Fruit fly (Drosophila melanogaster) whole organism, embryonic: ENCODE results near the gene ball.

ENCODE experiments used
- Asciz ChIP-seq: fragments of 200-800 bp; sonication (Bioruptor generic); optimal IDR thresholded peaks from 2 replicates; lab custom pipeline; 2017; ENCODE audit warnings: missing biosample characterization, mild to moderate bottlenecking, missing genetic modification characterization, missing genetic modification reagents
- Blimp-1 ChIP-seq: fragments of 200-800 bp; sonication (Bioruptor generic); optimal IDR thresholded peaks from 3 replicates; lab custom pipeline; 2018; ENCODE audit warnings: missing biosample characterization, missing genetic modification characterization, mild to moderate bottlenecking, moderate library complexity, missing genetic modification reagents
- BtbVII ChIP-seq: fragments of 200-800 bp; sonication (Bioruptor generic); optimal IDR thresholded peaks from 3 replicates; lab custom pipeline; 2017; ENCODE audit warnings: missing biosample characterization, mild to moderate bottlenecking, missing genetic modification characterization
- CG10147 ChIP-seq: fragments of 200-800 bp; sonication (Bioruptor generic); optimal IDR thresholded peaks from 2 replicates; lab custom pipeline; 2019; ENCODE audit warnings: missing biosample characterization, mild to moderate bottlenecking, missing genetic modification characterization, moderate library complexity
- CG10654 ChIP-seq: fragments of 200-800 bp; sonication (Bioruptor generic); optimal IDR thresholded peaks from 2 replicates; lab custom pipeline; 2016; ENCODE audit warnings: missing biosample characterization, missing genetic modification characterization
- CG12744 ChIP-seq: fragments of 200-800 bp; sonication (Bioruptor generic); optimal IDR thresholded peaks from 2 replicates; lab custom pipeline; 2016; ENCODE audit warnings: missing biosample characterization, missing genetic modification characterization
- CG16815 ChIP-seq: fragments of 200-800 bp; sonication (Bioruptor generic); optimal IDR thresholded peaks from 3 replicates; lab custom pipeline; 2017; ENCODE audit warnings: missing biosample characterization, mild to moderate bottlenecking, missing genetic modification characterization
- CG18599 ChIP-seq: fragments of 200-800 bp; sonication (Bioruptor generic); optimal IDR thresholded peaks from 3 replicates; lab custom pipeline; 2017; ENCODE audit warnings: missing biosample characterization, missing genetic modification characterization, mild to moderate bottlenecking, moderate library complexity, missing genetic modification reagents
- CG2120 ChIP-seq: fragments of 200-800 bp; sonication (Bioruptor generic); optimal IDR thresholded peaks from 3 replicates; lab custom pipeline; 2016; ENCODE audit warnings: missing biosample characterization, missing genetic modification characterization
- CG32767 ChIP-seq: fragments of 200-800 bp; sonication (Bioruptor generic); IDR thresholded peaks from 2 replicates; pipeline ENCODE4 v1.3.6; 2022; ENCODE audit warnings: missing biosample characterization, missing genetic modification characterization
- CG33213 ChIP-seq: fragments of 200-800 bp; sonication (Bioruptor generic); optimal IDR thresholded peaks from 3 replicates; lab custom pipeline; 2016; ENCODE audit warnings: missing biosample characterization, missing genetic modification characterization
- CG34376 ChIP-seq: fragments of 200-800 bp; sonication (Bioruptor generic); optimal IDR thresholded peaks from 2 replicates; lab custom pipeline; 2018; ENCODE audit warnings: missing biosample characterization, mild to moderate bottlenecking, missing genetic modification characterization
- CG42726 ChIP-seq: fragments of 200-800 bp; sonication (Bioruptor generic); IDR thresholded peaks from 2 replicates; pipeline ENCODE4 v1.3.6; 2022; ENCODE audit warnings: missing biosample characterization, missing genetic modification characterization; ENCODE audit not compliant: partially characterized antibody
- CG4707 ChIP-seq: fragments of 200-800 bp; sonication (Bioruptor generic); optimal IDR thresholded peaks from 2 replicates; lab custom pipeline; 2018; ENCODE audit warnings: missing biosample characterization, mild to moderate bottlenecking, missing genetic modification characterization, moderate library complexity
- CG6813 ChIP-seq: fragments of 200-800 bp; sonication (Bioruptor generic); optimal IDR thresholded peaks from 2 replicates; lab custom pipeline; 2017; ENCODE audit warnings: missing biosample characterization, missing genetic modification characterization, mild to moderate bottlenecking, moderate library complexity, missing genetic modification reagents
- CG6854 ChIP-seq: fragments of 200-800 bp; sonication (Bioruptor generic); optimal IDR thresholded peaks from 3 replicates; lab custom pipeline; 2017; ENCODE audit warnings: missing biosample characterization, mild to moderate bottlenecking, missing genetic modification characterization
- CG7556 ChIP-seq: fragments of 200-800 bp; sonication (Bioruptor generic); optimal IDR thresholded peaks from 2 replicates; lab custom pipeline; 2017; ENCODE audit warnings: missing biosample characterization, mild to moderate bottlenecking, missing genetic modification characterization
- CG7987 ChIP-seq: fragments of 200-800 bp; sonication (Bioruptor generic); optimal IDR thresholded peaks from 2 replicates; lab custom pipeline; 2018; ENCODE audit warnings: missing biosample characterization, mild to moderate bottlenecking, missing genetic modification characterization, moderate library complexity
- CG8924 ChIP-seq: fragments of 200-800 bp; optimal IDR thresholded peaks from 3 replicates; lab custom pipeline; 2019; ENCODE audit warnings: missing biosample characterization, mild to moderate bottlenecking, missing genetic modification characterization, moderate library complexity
- Dip2 ChIP-seq: fragments of 200-800 bp; sonication (Bioruptor generic); IDR thresholded peaks from 2 replicates; pipeline ENCODE4 v1.3.6; 2022; ENCODE audit warnings: missing biosample characterization, missing genetic modification characterization
- Fer3 ChIP-seq: fragments of 200-800 bp; sonication (Bioruptor generic); optimal IDR thresholded peaks from 2 replicates; lab custom pipeline; 2018; ENCODE audit warnings: missing biosample characterization, mild to moderate bottlenecking, missing genetic modification characterization, moderate library complexity
- Hmx ChIP-seq: fragments of 200-800 bp; sonication (Bioruptor generic); optimal IDR thresholded peaks from 2 replicates; lab custom pipeline; 2016; ENCODE audit warnings: missing biosample characterization, missing genetic modification characterization
- Lhr ChIP-seq: fragments of 200-800 bp; sonication (Bioruptor generic); optimal IDR thresholded peaks from 3 replicates; lab custom pipeline; 2017; ENCODE audit warnings: mild to moderate bottlenecking, missing biosample characterization, missing genetic modification reagents, missing genetic modification characterization
- Lim3 ChIP-seq: fragments of 200-800 bp; sonication (Bioruptor generic); IDR thresholded peaks from 2 replicates; pipeline ENCODE4 v1.3.6; 2022; ENCODE audit warnings: missing biosample characterization, missing genetic modification characterization
- MBD-R2 ChIP-seq: fragments of 200-800 bp; sonication (Bioruptor generic); IDR thresholded peaks from 2 replicates; pipeline ENCODE4 v1.3.6; 2022; ENCODE audit warnings: missing biosample characterization, missing genetic modification characterization
- Meics ChIP-seq: fragments of 200-800 bp; sonication (Bioruptor generic); optimal IDR thresholded peaks from 2 replicates; lab custom pipeline; 2017; ENCODE audit warnings: missing biosample characterization, mild to moderate bottlenecking, missing genetic modification characterization
- NC2β ChIP-seq: fragments of 200-800 bp; sonication (Bioruptor generic); optimal IDR thresholded peaks from 2 replicates; lab custom pipeline; 2016; ENCODE audit warnings: missing biosample characterization, missing genetic modification characterization
- NfI ChIP-seq: fragments of 200-800 bp; sonication (Bioruptor generic); optimal IDR thresholded peaks from 3 replicates; lab custom pipeline; 2018; ENCODE audit warnings: missing biosample characterization, mild to moderate bottlenecking, missing genetic modification characterization, moderate library complexity
- Rfx ChIP-seq: fragments of 200-800 bp; sonication (Bioruptor generic); IDR thresholded peaks from 2 replicates; pipeline ENCODE4 v1.3.6; 2022; ENCODE audit warnings: missing biosample characterization, missing genetic modification characterization
- Spps ChIP-seq: fragments of 200-800 bp; sonication (Bioruptor generic); optimal IDR thresholded peaks from 2 replicates; lab custom pipeline; 2018; ENCODE audit warnings: missing biosample characterization, mild to moderate bottlenecking, missing genetic modification characterization
- Trl ChIP-seq, 3 experiments: fragments of >200 bp in 2 of 3; fragments of 200-800 bp in 1 of 3; sonication (Bioruptor generic) in 1 of 3; optimal IDR thresholded peaks; 2 replicates in 1 of 3; 3 replicates in 2 of 3; lab custom pipeline; 2016 to 2017; ENCODE audit warnings: missing biosample characterization in 1 of 3, missing genetic modification characterization in 1 of 3
- Vsx1 ChIP-seq: fragments of 200-800 bp; sonication (Bioruptor generic); optimal IDR thresholded peaks from 2 replicates; lab custom pipeline; 2017; ENCODE audit warnings: missing biosample characterization, mild to moderate bottlenecking, missing genetic modification characterization, missing genetic modification reagents
- Xrp1 ChIP-seq: fragments of 200-800 bp; sonication (Bioruptor generic); IDR thresholded peaks from 2 replicates; pipeline ENCODE4 v1.3.6; 2022; ENCODE audit warnings: missing biosample characterization, missing genetic modification characterization
- abd-A ChIP-seq: fragments of 200-800 bp; sonication (Bioruptor generic); optimal IDR thresholded peaks from 3 replicates; lab custom pipeline; 2019; ENCODE audit warnings: missing biosample characterization, mild to moderate bottlenecking, missing genetic modification characterization, moderate library complexity
- ap ChIP-seq: fragments of 200-800 bp; sonication (Bioruptor generic); IDR thresholded peaks from 2 replicates; pipeline ENCODE4 v1.3.6; 2022; ENCODE audit warnings: missing biosample characterization, missing genetic modification characterization
- bigmax ChIP-seq: fragments of 200-800 bp; sonication (Bioruptor generic); optimal IDR thresholded peaks from 2 replicates; lab custom pipeline; 2018; ENCODE audit warnings: missing biosample characterization, mild to moderate bottlenecking, missing genetic modification characterization
- cad ChIP-seq: fragments of >200 bp; optimal IDR thresholded peaks from 2 replicates; lab custom pipeline; 2017; ENCODE audit warnings: missing biosample characterization, missing genetic modification characterization
- chif ChIP-seq, 2 experiments: fragments of 200-800 bp; sonication (Bioruptor generic); optimal IDR thresholded peaks; 3 replicates each; lab custom pipeline; 2016; ENCODE audit warnings: missing biosample characterization in 2 of 2, missing genetic modification characterization in 2 of 2
- da ChIP-seq: fragments of 200-800 bp; sonication (Bioruptor generic); optimal IDR thresholded peaks from 2 replicates; lab custom pipeline; 2016; ENCODE audit warnings: missing biosample characterization, missing genetic modification characterization
- ems ChIP-seq: fragments of 200-800 bp; sonication (Bioruptor generic); optimal IDR thresholded peaks from 3 replicates; lab custom pipeline; 2016; ENCODE audit warnings: missing biosample characterization, missing genetic modification characterization
- exex ChIP-seq: fragments of 200-800 bp; sonication (Bioruptor generic); optimal IDR thresholded peaks from 4 replicates; lab custom pipeline; 2018; ENCODE audit warnings: missing biosample characterization, mild to moderate bottlenecking, missing genetic modification characterization, moderate library complexity
- grn ChIP-seq: fragments of 200-800 bp; sonication (Bioruptor generic); optimal IDR thresholded peaks from 3 replicates; lab custom pipeline; 2017; ENCODE audit warnings: missing biosample characterization, missing genetic modification characterization
- lmd ChIP-seq: fragments of 200-800 bp; sonication (Bioruptor generic); IDR thresholded peaks from 2 replicates; pipeline ENCODE4 v1.3.6; 2022; ENCODE audit warnings: missing biosample characterization, missing genetic modification characterization
- peb ChIP-seq: fragments of 200-800 bp; sonication (Bioruptor generic); IDR thresholded peaks from 2 replicates; pipeline ENCODE4 v1.3.6; 2022; ENCODE audit warnings: missing biosample characterization, missing genetic modification characterization
- sim ChIP-seq: fragments of 200-800 bp; sonication (Bioruptor generic); IDR thresholded peaks from 2 replicates; pipeline ENCODE4 v1.3.6; 2022; ENCODE audit warnings: missing biosample characterization, missing genetic modification characterization
- so ChIP-seq: fragments of 200-800 bp; sonication (Bioruptor generic); IDR thresholded peaks from 3 replicates; pipeline ENCODE4 v1.3.6; 2022; ENCODE audit warnings: missing biosample characterization, missing genetic modification characterization
- sqz ChIP-seq: fragments of 200-800 bp; sonication (Bioruptor generic); optimal IDR thresholded peaks from 3 replicates; lab custom pipeline; 2018; ENCODE audit warnings: missing biosample characterization, mild to moderate bottlenecking, missing genetic modification characterization
- tll ChIP-seq, 2 experiments: fragments of 200-800 bp in 1 of 2; fragments of >200 bp in 1 of 2; sonication (Bioruptor generic) in 1 of 2; optimal IDR thresholded peaks; 2 replicates each; lab custom pipeline; 2017 to 2019; ENCODE audit warnings: missing biosample characterization in 2 of 2, missing genetic modification characterization in 2 of 2, mild to moderate bottlenecking in 1 of 2, moderate library complexity in 1 of 2
- toy ChIP-seq: fragments of 200-800 bp; sonication (Bioruptor generic); IDR thresholded peaks from 2 replicates; pipeline ENCODE4 v1.3.6; 2022; ENCODE audit warnings: missing biosample characterization, missing genetic modification characterization
- vfl ChIP-seq: fragments of 200-800 bp; sonication (Bioruptor generic); optimal IDR thresholded peaks from 2 replicates; lab custom pipeline; 2016; ENCODE audit warnings: missing biosample characterization, missing genetic modification characterization

ball gene

DNA sequence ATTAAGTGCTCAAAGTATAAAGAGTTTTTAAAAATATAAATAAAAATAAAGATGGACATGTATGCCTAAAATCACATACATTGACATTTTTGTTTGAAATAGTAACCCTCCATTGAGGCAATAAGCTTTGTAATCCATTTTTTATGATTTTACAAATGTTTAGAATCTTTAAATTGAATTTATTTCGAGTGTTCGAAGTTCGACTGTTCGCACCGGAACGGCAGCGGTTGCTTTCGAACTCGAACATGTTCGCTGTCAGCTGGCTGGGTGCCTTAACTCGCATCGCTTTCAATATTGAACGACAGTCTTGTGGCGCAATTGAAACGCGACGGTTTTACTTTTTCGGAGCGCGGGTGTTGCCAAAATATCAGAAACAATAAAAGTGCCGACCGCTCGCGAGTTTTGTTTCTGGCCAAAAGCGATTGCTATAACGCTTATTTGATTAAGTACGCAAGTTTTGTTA is 48.9 kb upstream of the ball start, which contains the start of gene CG46339 (continued):
- TF ChIP-seq tll (GFP tag; optimal IDR thresholded peaks at IDR 0.05; lab: Kevin White, UChicago) = no peak
- TF ChIP-seq CG10147 (GFP tag; lab: Kevin White, UChicago) = peak; percentile 34
- TF ChIP-seq ems = peak; percentile 12
- peak; percentile 77 for TF ChIP-seq Meics (GFP tag; lab: Kevin White, UChicago)
- TF ChIP-seq CG6813 = peak; percentile 84
- peak; percentile 80 for TF ChIP-seq BtbVII (GFP tag; lab: Kevin White, UChicago)
- peak; percentile 87 for TF ChIP-seq CG6854 (GFP tag; lab: Kevin White, UChicago)
- TF ChIP-seq ap (GFP tag; lab: Robert Waterston, UW) = no peak
- no peak for TF ChIP-seq Hmx (GFP tag; lab: Kevin White, UChicago)
- TF ChIP-seq MBD-R2 (GFP tag; lab: Robert Waterston, UW) = peak; percentile 24; the same call in 1 of the 2 replicates
- no peak for TF ChIP-seq cad (GFP tag; lab: Kevin White, UChicago)
- peak; percentile 36 for TF ChIP-seq lmd (GFP tag; lab: Robert Waterston, UW)
- 0 out of 2 replicates have a peak, but pooled peaks have one; percentile 41 for TF ChIP-seq sim (GFP tag; lab: Robert Waterston, UW)
- no peak for TF ChIP-seq NC2β
- TF ChIP-seq Xrp1 (GFP tag; lab: Robert Waterston, UW) = peak; percentile 62; the same call in 1 of the 2 replicates
- TF ChIP-seq CG34376 (GFP tag; lab: Kevin White, UChicago) = peak; percentile 91
- peak; percentile 88 for TF ChIP-seq CG7987
- TF ChIP-seq Vsx1 (GFP tag; lab: Kevin White, UChicago) = peak; percentile 69
- peak; percentile 56 for TF ChIP-seq CG8924 (tag; lab: Kevin White, UChicago)
- TF ChIP-seq CG42726 = peak; percentile 67; the same call in 1 of the 2 replicates
- TF ChIP-seq Fer3 (tag; lab: Kevin White, UChicago) = peak; percentile 54
- TF ChIP-seq toy = no peak
- peak; percentile 79 for TF ChIP-seq abd-A (tag; lab: Kevin White, UChicago)
- TF ChIP-seq Trl (optimal IDR thresholded peaks at IDR 0.05; lab: Kevin White, UChicago) = no peak
- TF ChIP-seq Trl (GFP tag; optimal IDR thresholded peaks at IDR 0.05; lab: Kevin White, UChicago) = peak; percentile 36
- TF ChIP-seq peb (GFP tag; lab: Robert Waterston, UW) = no peak
- peak; percentile 42 for TF ChIP-seq bigmax (GFP tag; lab: Kevin White, UChicago)
- no peak for TF ChIP-seq CG32767 (GFP tag; lab: Robert Waterston, UW)
- peak; percentile 11 for TF ChIP-seq CG33213 (GFP tag; lab: Kevin White, UChicago)
- TF ChIP-seq Dip2 (GFP tag; lab: Robert Waterston, UW) = no peak
- TF ChIP-seq CG18599 (GFP tag; lab: Kevin White, UChicago) = peak; percentile 85
- TF ChIP-seq Lhr (GFP tag; lab: Kevin White, UChicago) = no peak
- no peak for TF ChIP-seq CG16815
- TF ChIP-seq sqz = peak; percentile 65
- peak; percentile 43 for TF ChIP-seq grn (GFP tag; lab: Kevin White, UChicago)
- TF ChIP-seq CG4707 = peak; percentile 62
- TF ChIP-seq CG7556 (GFP tag; lab: Kevin White, UChicago) = peak; percentile 35
- TF ChIP-seq exex (tag; lab: Kevin White, UChicago) = peak; percentile 72
- peak; percentile 15 for TF ChIP-seq da (GFP tag; lab: Kevin White, UChicago)
- no peak for TF ChIP-seq CG12744 (GFP tag; lab: Kevin White, UChicago)
- TF ChIP-seq CG10654 (GFP tag; lab: Kevin White, UChicago) = peak; percentile 14
- peak; percentile 63 for TF ChIP-seq Rfx (GFP tag; lab: Robert Waterston, UW)
- TF ChIP-seq NfI (GFP tag; lab: Kevin White, UChicago) = peak; percentile 19
- no peak for TF ChIP-seq chif (GFP tag; optimal IDR thresholded peaks at IDR 0.05; lab: Kevin White, UChicago)
- TF ChIP-seq vfl = peak; percentile 51
- peak; percentile 54 for TF ChIP-seq CG2120
- no peak for TF ChIP-seq Lim3 (GFP tag; lab: Robert Waterston, UW)
- TF ChIP-seq Blimp-1 (GFP tag; lab: Kevin White, UChicago) = peak; percentile 61
- peak; percentile 37 for TF ChIP-seq Spps (tag; lab: Kevin White, UChicago)
- peak; percentile 59; the same call in 1 of the 3 replicates for TF ChIP-seq so (GFP tag; lab: Robert Waterston, UW)
- TF ChIP-seq Asciz (GFP tag; lab: Kevin White, UChicago) = peak; percentile 25
